Worm (Caenorhabditis elegans) whole organism, young adult: ENCODE data around the gene C36C5.12.

Experiments used
- B0336.3 ChIP-seq: fragments of 200-800 bp; sonication (Bioruptor generic); IDR thresholded peaks from 2 replicates; pipeline ENCODE4 v1.3.6; 2022; ENCODE audit warnings: missing genetic modification characterization, missing compliant biosample characterization
- C06A6.2 ChIP-seq: fragments of 200-800 bp; sonication (Bioruptor generic); conservative IDR thresholded peaks from 2 replicates; pipeline ENCODE4 v1.3.6; 2022; ENCODE audit warnings: missing genetic modification characterization, missing compliant biosample characterization
- D2030.7 ChIP-seq: fragments of 200-800 bp; sonication (Bioruptor generic); IDR thresholded peaks from 2 replicates; pipeline ENCODE4 v1.3.6; 2022; ENCODE audit warnings: missing genetic modification reagents, missing genetic modification characterization, missing compliant biosample characterization
- F49E8.2 ChIP-seq: sonication (generic microtip); optimal IDR thresholded peaks from 3 replicates; lab custom pipeline; 2017; ENCODE audit warnings: missing genetic modification characterization, mild to moderate bottlenecking, missing compliant biosample characterization, antibody characterized with exemption, moderate library complexity; ENCODE audit not compliant: insufficient read depth
- K11D2.4 ChIP-seq: fragments of 200-800 bp; sonication (Bioruptor generic); IDR thresholded peaks from 2 replicates; pipeline ENCODE4 v1.3.6; 2022; ENCODE audit warnings: missing genetic modification reagents, missing genetic modification characterization, missing compliant biosample characterization
- K12H6.12 ChIP-seq: fragments of 200-800 bp; sonication (Bioruptor generic); optimal IDR thresholded peaks from 2 replicates; lab custom pipeline; 2018; ENCODE audit warnings: mild to moderate bottlenecking, missing genetic modification characterization, missing compliant biosample characterization
- Y56A3A.18 ChIP-seq: fragments of 200-800 bp; sonication (Bioruptor generic); IDR thresholded peaks from 2 replicates; pipeline ENCODE4 v1.3.6; 2022; ENCODE audit warnings: missing genetic modification reagents, missing genetic modification characterization, missing compliant biosample characterization
- Y67H2A.10 ChIP-seq: fragments of 200-800 bp; sonication (Bioruptor generic); conservative IDR thresholded peaks from 2 replicates; pipeline ENCODE4 v1.3.6; 2022; ENCODE audit warnings: missing genetic modification reagents, missing genetic modification characterization, missing compliant biosample characterization
- ZK185.1 ChIP-seq: sonication (generic microtip); optimal IDR thresholded peaks from 2 replicates; lab custom pipeline; 2016; ENCODE audit warnings: mild to moderate bottlenecking, missing genetic modification characterization, missing compliant biosample characterization; ENCODE audit not compliant: poor library complexity, severe bottlenecking
- akir-1 ChIP-seq: fragments of 200-800 bp; sonication (Bioruptor generic); optimal IDR thresholded peaks from 2 replicates; lab custom pipeline; 2018; ENCODE audit warnings: mild to moderate bottlenecking, missing genetic modification characterization, moderate library complexity, missing compliant biosample characterization
- atf-7 ChIP-seq: sonication (generic microtip); optimal IDR thresholded peaks from 2 replicates; lab custom pipeline; 2017; ENCODE audit warnings: mild to moderate bottlenecking, missing genetic modification characterization, missing compliant biosample characterization
- attf-5 ChIP-seq: fragments of 200-800 bp; sonication (Bioruptor generic); optimal IDR thresholded peaks from 2 replicates; lab custom pipeline; 2018; ENCODE audit warnings: mild to moderate bottlenecking, missing genetic modification characterization, missing compliant biosample characterization
- attf-6 ChIP-seq: fragments of 200-800 bp; sonication (Bioruptor generic); IDR thresholded peaks from 2 replicates; pipeline ENCODE4 v1.3.6; 2022; ENCODE audit warnings: missing genetic modification reagents, missing genetic modification characterization, missing compliant biosample characterization
- cebp-1 ChIP-seq, 2 experiments: fragments of 200-800 bp in 1 of 2; sonication (Bioruptor generic) in 1 of 2; sonication (generic microtip) in 1 of 2; IDR thresholded peaks in 1 of 2; optimal IDR thresholded peaks in 1 of 2; 2 replicates each; pipeline versions ENCODE4 v1.3.6 to Lab custom; 2017 to 2022; ENCODE audit warnings: missing compliant biosample characterization in 2 of 2, missing genetic modification characterization in 2 of 2, mild to moderate bottlenecking in 1 of 2, missing genetic modification reagents in 1 of 2, moderate library complexity in 1 of 2
- ceh-91 ChIP-seq: fragments of 200-800 bp; sonication (Bioruptor generic); IDR thresholded peaks from 2 replicates; pipeline ENCODE4 v1.3.6; 2022; ENCODE audit warnings: missing genetic modification reagents, missing genetic modification characterization, missing compliant biosample characterization
- dox-1 ChIP-seq: fragments of 200-800 bp; sonication (Bioruptor generic); IDR thresholded peaks from 2 replicates; pipeline ENCODE4 v1.3.6; 2022; ENCODE audit warnings: missing genetic modification reagents, missing genetic modification characterization, missing compliant biosample characterization
- dpff-1 ChIP-seq: sonication (generic microtip); optimal IDR thresholded peaks from 2 replicates; lab custom pipeline; 2017; ENCODE audit warnings: mild to moderate bottlenecking, missing genetic modification characterization, missing compliant biosample characterization
- dpl-1 ChIP-seq: fragments of 150-350 bp; optimal IDR thresholded peaks from 2 replicates; lab custom pipeline; 2014; ENCODE audit warnings: missing biosample characterization, missing genetic modification reagents, missing genetic modification characterization
- egrh-3 ChIP-seq: fragments of 200-800 bp; sonication (Bioruptor generic); IDR thresholded peaks from 2 replicates; pipeline ENCODE4 v1.3.6; 2022; ENCODE audit warnings: missing genetic modification reagents, missing genetic modification characterization, missing compliant biosample characterization
- fkh-3 ChIP-seq: sonication (generic microtip); optimal IDR thresholded peaks from 2 replicates; lab custom pipeline; 2016; ENCODE audit warnings: mild to moderate bottlenecking, missing genetic modification characterization, missing compliant biosample characterization
- lin-35 ChIP-seq, 3 experiments: fragments of 150-350 bp in 2 of 3; sonication (generic microtip) in 1 of 3; optimal IDR thresholded peaks; 2 replicates each; lab custom pipeline; 2014 to 2018; ENCODE audit warnings: missing biosample characterization in 3 of 3, missing genetic modification characterization in 3 of 3, missing genetic modification reagents in 3 of 3
- lin-40 ChIP-seq: sonication (generic microtip); optimal IDR thresholded peaks from 2 replicates; lab custom pipeline; 2016; ENCODE audit warnings: missing genetic modification characterization, mild to moderate bottlenecking, missing compliant biosample characterization, missing genotype, missing genetic modification reagents
- lin-54 ChIP-seq: fragments of 200-800 bp; sonication (Bioruptor generic); optimal IDR thresholded peaks from 2 replicates; lab custom pipeline; 2018; ENCODE audit warnings: mild to moderate bottlenecking, missing genetic modification characterization, missing compliant biosample characterization
- mxl-1 ChIP-seq: sonication (generic microtip); optimal IDR thresholded peaks from 2 replicates; lab custom pipeline; 2016; ENCODE audit warnings: missing genetic modification characterization, missing compliant biosample characterization
- nfya-1 ChIP-seq: sonication (generic microtip); optimal IDR thresholded peaks from 2 replicates; lab custom pipeline; 2017; ENCODE audit warnings: antibody characterized with exemption, missing compliant biosample characterization, missing genetic modification characterization, borderline replicate concordance; ENCODE audit not compliant: insufficient read depth
- nfya-2 ChIP-seq: fragments of 200-800 bp; sonication (Bioruptor generic); IDR thresholded peaks from 2 replicates; pipeline ENCODE4 v1.3.6; 2022; ENCODE audit warnings: missing genetic modification reagents, missing genetic modification characterization, missing compliant biosample characterization
- nfyb-1 ChIP-seq: fragments of 200-800 bp; sonication (Bioruptor generic); IDR thresholded peaks from 2 replicates; pipeline ENCODE4 v1.3.6; 2022; ENCODE audit warnings: missing genetic modification reagents, missing genetic modification characterization, missing compliant biosample characterization
- nhr-80 ChIP-seq: sonication (generic microtip); optimal IDR thresholded peaks from 2 replicates; lab custom pipeline; 2016; ENCODE audit warnings: missing genetic modification characterization, missing compliant biosample characterization
- nhr-90 ChIP-seq: sonication (generic microtip); optimal IDR thresholded peaks from 2 replicates; lab custom pipeline; 2016; ENCODE audit warnings: missing genotype, mild to moderate bottlenecking, missing genetic modification characterization, missing compliant biosample characterization
- rec-8 ChIP-seq, 2 experiments: sonication (generic microtip); optimal IDR thresholded peaks; 2 replicates each; lab custom pipeline; 2016; ENCODE audit warnings: mild to moderate bottlenecking in 2 of 2, missing genetic modification characterization in 2 of 2, missing genetic modification reagents in 2 of 2, missing genotype in 2 of 2, missing biosample characterization in 1 of 2, missing compliant biosample characterization in 1 of 2, moderate library complexity in 1 of 2
- snpc-4 ChIP-seq, 5 experiments: fragments of 150-350 bp in 1 of 5; sonication (generic microtip) in 4 of 5; optimal IDR thresholded peaks; 2 replicates each; lab custom pipeline; 2014 to 2018; ENCODE audit warnings: missing genetic modification characterization in 5 of 5, missing biosample characterization in 3 of 5, antibody characterized with exemption in 2 of 5, mild to moderate bottlenecking in 2 of 5, missing compliant biosample characterization in 2 of 5, missing genotype in 2 of 5, moderate library complexity in 2 of 5, missing genetic modification reagents in 1 of 5
- somi-1 ChIP-seq: fragments of 200-800 bp; sonication (Bioruptor generic); optimal IDR thresholded peaks from 2 replicates; lab custom pipeline; 2018; ENCODE audit warnings: mild to moderate bottlenecking, missing genetic modification characterization, missing compliant biosample characterization
- zfh-2 ChIP-seq: fragments of 200-800 bp; sonication (Bioruptor generic); conservative IDR thresholded peaks from 2 replicates; pipeline ENCODE4 v1.3.6; 2022; ENCODE audit warnings: missing genetic modification reagents, missing genetic modification characterization, missing compliant biosample characterization
- ztf-18 ChIP-seq: sonication (generic microtip); optimal IDR thresholded peaks from 2 replicates; lab custom pipeline; 2016; ENCODE audit warnings: missing genotype, mild to moderate bottlenecking, missing genetic modification characterization, missing compliant biosample characterization
- ztf-28 ChIP-seq: fragments of 200-800 bp; sonication (Bioruptor generic); IDR thresholded peaks from 2 replicates; pipeline ENCODE4 v1.3.6; 2022; ENCODE audit warnings: missing genetic modification reagents, missing genetic modification characterization, missing compliant biosample characterization

The C36C5.12 gene

DNA sequence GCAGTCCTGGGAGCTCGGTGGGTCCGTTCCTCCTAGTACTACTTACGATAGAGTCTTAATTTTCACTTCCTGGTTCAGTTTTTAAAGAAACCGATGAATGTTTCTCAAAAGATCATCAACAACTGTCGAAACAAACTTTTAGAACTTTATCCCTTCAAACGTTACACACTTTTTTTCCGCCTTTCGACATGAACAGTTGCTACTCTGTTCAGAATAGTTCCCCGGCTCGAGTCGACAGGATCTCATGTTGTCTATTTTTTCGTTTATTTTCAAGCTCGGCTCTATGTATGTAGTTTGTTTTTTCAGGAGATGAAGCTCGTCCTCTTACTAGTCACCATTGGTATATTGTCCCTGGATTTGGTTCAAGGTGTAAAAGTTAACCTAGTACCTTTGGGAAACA is 2.4 kb downstream of the C36C5.12 start, which contains the start of gene exh-1:
Gene exh-1 (plus strand): TSS at position 301 of the 400 bp plus-strand sequence.
- TF ChIP-seq atf-7 (tag; lab: Kevin White, UChicago) = no peak
- no peak for TF ChIP-seq ZK185.1 (tag; lab: Kevin White, UChicago)
- TF ChIP-seq mxl-1 (tag; lab: Kevin White, UChicago) = no peak
- no peak for TF ChIP-seq attf-5 (GFP tag; lab: Kevin White, UChicago)
- TF ChIP-seq K11D2.4 = no peak
- TF ChIP-seq lin-35 (GFP tag; optimal IDR thresholded peaks at IDR 0.05; lab: Kevin White, UChicago) = no peak
- TF ChIP-seq somi-1 (GFP tag; lab: Kevin White, UChicago) = no peak

DNA sequence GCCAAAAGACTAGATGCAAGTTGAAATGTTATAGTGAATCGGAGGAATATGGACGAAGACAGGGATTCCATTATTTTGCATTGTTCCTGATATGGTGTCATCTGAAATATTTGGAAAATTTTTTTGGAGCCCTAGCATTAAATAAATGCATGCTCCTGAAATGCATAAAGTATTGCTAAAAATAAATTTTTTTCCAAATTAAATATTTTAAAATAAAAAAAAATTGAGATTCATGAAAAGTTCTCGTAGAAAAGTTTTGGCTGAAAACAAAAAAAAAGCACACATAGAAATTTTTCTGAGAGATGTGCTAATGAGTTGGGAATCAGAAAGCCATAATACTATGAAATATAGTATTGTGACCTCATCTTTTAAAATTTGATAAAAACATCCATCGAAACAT is 4.1 kb downstream of the C36C5.12 start, which contains the start of gene srab-7:
Gene srab-7 (minus strand): TSS at position 101 of the 400 bp plus-strand sequence.
- TF ChIP-seq ztf-28 = no peak
- TF ChIP-seq lin-40 = no peak
- no peak for TF ChIP-seq lin-54 (GFP tag; lab: Kevin White, UChicago)
- TF ChIP-seq attf-5 (GFP tag; lab: Kevin White, UChicago) = no peak
- no peak for TF ChIP-seq D2030.7 (GFP tag; lab: Robert Waterston, UW)
- no peak for TF ChIP-seq Y67H2A.10

DNA sequence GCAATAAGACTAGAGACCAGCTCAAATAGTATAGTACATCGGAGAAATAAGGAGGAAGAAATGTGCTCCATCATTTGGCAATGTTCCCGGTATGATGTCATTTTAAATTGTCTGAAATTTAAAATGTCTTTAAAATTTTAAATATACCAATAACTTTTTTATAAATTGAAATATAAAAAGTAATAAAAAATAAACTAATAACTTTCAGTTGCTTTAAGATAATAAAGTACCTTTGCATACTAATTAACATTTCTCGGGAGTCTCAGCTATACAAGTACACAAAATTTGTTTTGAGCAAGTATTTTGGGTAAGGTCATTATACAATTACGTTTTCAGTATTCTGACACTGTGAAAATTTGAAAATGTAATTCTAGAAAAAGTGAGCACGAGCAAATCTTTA is 7.3 kb downstream of the C36C5.12 start, which contains the start of gene srab-6:
Gene srab-6 (minus strand): TSS at position 101 of the 400 bp plus-strand sequence.
- TF ChIP-seq lin-40 (no peak), ztf-18 (tag; lab: Kevin White, UChicago) (no peak), dox-1 (GFP tag; lab: Robert Waterston, UW) (no peak), akir-1 (GFP tag; lab: Kevin White, UChicago) (no peak), K11D2.4 (no peak), dpff-1 (tag; lab: Kevin White, UChicago) (no peak), dpl-1 (GFP tag; lab: Kevin White, UChicago) (no peak), nhr-80 (no peak), ztf-28 (no peak), Y56A3A.18 (GFP tag; lab: Robert Waterston, UW) (no peak), nfyb-1 (GFP tag; lab: Robert Waterston, UW) (no peak), K12H6.12 (no peak), nfya-1 (no peak), B0336.3 (GFP tag; lab: Robert Waterston, UW) (no peak), F49E8.2 (tag; lab: Kevin White, UChicago) (no peak), ceh-91 (no peak), cebp-1 (GFP tag; IDR thresholded peaks at IDR 0.05; lab: Robert Waterston, UW) (no peak), cebp-1 (tag; optimal IDR thresholded peaks at IDR 0.05; lab: Kevin White, UChicago) (no peak), nfya-2 (no peak), egrh-3 (GFP tag; lab: Robert Waterston, UW) (no peak)

DNA sequence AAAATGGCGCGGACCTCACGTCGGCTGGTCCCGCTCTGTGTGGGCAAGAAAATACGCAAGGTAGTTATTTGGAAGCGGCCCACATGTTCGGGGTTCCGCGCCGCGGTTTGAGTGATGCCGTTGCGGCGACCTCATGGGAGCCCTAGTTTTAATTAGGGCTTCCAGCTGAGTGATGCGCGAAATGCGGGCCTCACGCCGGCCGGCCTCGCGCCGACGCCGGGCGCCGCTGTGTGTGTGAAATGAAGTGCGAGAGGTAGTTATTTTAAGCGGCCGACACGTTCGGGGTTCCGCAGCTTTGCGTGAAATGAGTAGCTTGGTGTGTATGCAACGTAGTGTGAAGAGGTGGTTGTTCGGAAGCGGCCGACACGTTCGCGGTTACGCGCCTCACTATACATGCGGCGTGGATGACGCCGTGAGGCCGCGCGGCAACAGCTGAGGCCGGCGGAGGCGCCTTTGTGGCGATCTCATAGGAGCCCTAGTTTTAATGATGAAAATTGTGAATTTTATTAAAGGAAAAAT is 9.2 kb downstream of the C36C5.12 start:
- no peak for TF ChIP-seq snpc-4 (GFP tag; optimal IDR thresholded peaks at IDR 0.05; lab: Kevin White, UChicago)
- TF ChIP-seq snpc-4 (tag; optimal IDR thresholded peaks at IDR 0.05; lab: Kevin White, UChicago) = peak in 2 of 4 experiments; percentile 58 to 86
- no peak for TF ChIP-seq dpff-1 (tag; lab: Kevin White, UChicago)
- TF ChIP-seq C06A6.2 (GFP tag; lab: Robert Waterston, UW) = no peak
- TF ChIP-seq fkh-3 (tag; lab: Kevin White, UChicago) = no peak
- peak; percentile 39; the same call in 1 of the 2 replicates for TF ChIP-seq egrh-3 (GFP tag; lab: Robert Waterston, UW)
- no peak for TF ChIP-seq Y67H2A.10
- no peak for TF ChIP-seq atf-7 (tag; lab: Kevin White, UChicago)
- peak; percentile 40; the same call in 1 of the 2 replicates for TF ChIP-seq ztf-28
- peak; percentile 89 for TF ChIP-seq zfh-2 (GFP tag; lab: Robert Waterston, UW)
- TF ChIP-seq nhr-90 (tag; lab: Kevin White, UChicago) = no peak
- no peak for TF ChIP-seq rec-8 (tag; optimal IDR thresholded peaks at IDR 0.05; lab: Kevin White, UChicago)
- TF ChIP-seq attf-6 = no peak
